Fruit fly (Drosophila melanogaster) Kc167 (cell line): Measurements from ENCODE around the gene ich.

Experiments used
- Myc ChIP-seq: fragments of >200 bp; optimal IDR thresholded peaks from 2 replicates; lab custom pipeline; 2017; ENCODE audit warnings: missing external identifiers
- h ChIP-seq: fragments of >200 bp; optimal IDR thresholded peaks from 3 replicates; lab custom pipeline; 2018; ENCODE audit warnings: missing external identifiers
- insv ChIP-seq: fragments of >200 bp; optimal IDR thresholded peaks from 3 replicates; lab custom pipeline; 2018; ENCODE audit warnings: missing external identifiers
- psq ChIP-seq: fragments of >200 bp; optimal IDR thresholded peaks from 2 replicates; lab custom pipeline; 2017; ENCODE audit warnings: missing external identifiers

dm6 chr3R:8984141-8984540 is 21.3 kb upstream of the ich start, which contains the start of gene RagA-B:
- no peak for TF ChIP-seq insv (lab: Kevin White, UChicago)
- TF ChIP-seq Myc (lab: Kevin White, UChicago) = no peak
- no peak for TF ChIP-seq h (lab: Kevin White, UChicago)
- TF ChIP-seq psq = no peak
